Fruit fly (Drosophila melanogaster) whole organism, embryonic: ENCODE measurements around the gene CG1572.

Experiments used
- ATbp ChIP-seq: fragments of 200-800 bp; sonication (Bioruptor generic); optimal IDR thresholded peaks from 2 replicates; lab custom pipeline; 2017; ENCODE audit warnings: missing biosample characterization, mild to moderate bottlenecking, missing genetic modification characterization, missing genetic modification reagents
- Atf-2 ChIP-seq: fragments of 200-800 bp; sonication (Bioruptor generic); optimal IDR thresholded peaks from 2 replicates; lab custom pipeline; 2016; ENCODE audit warnings: missing biosample characterization, missing genetic modification characterization
- Atf6 ChIP-seq: fragments of 200-800 bp; sonication (Bioruptor generic); IDR thresholded peaks from 2 replicates; pipeline ENCODE4 v1.3.6; 2022; ENCODE audit warnings: missing biosample characterization, missing genetic modification characterization
- CG1024 ChIP-seq: fragments of 200-800 bp; sonication (Bioruptor generic); IDR thresholded peaks from 2 replicates; pipeline ENCODE4 v1.3.6; 2022; ENCODE audit warnings: missing biosample characterization, missing genetic modification characterization
- CG12299 ChIP-seq: fragments of 200-800 bp; sonication (Bioruptor generic); optimal IDR thresholded peaks from 2 replicates; lab custom pipeline; 2018; ENCODE audit warnings: missing biosample characterization, mild to moderate bottlenecking, missing genetic modification characterization
- CG13894 ChIP-seq: fragments of 200-800 bp; sonication (Bioruptor generic); optimal IDR thresholded peaks from 3 replicates; lab custom pipeline; 2018; ENCODE audit warnings: missing biosample characterization, mild to moderate bottlenecking, missing genetic modification characterization, moderate library complexity
- CG16815 ChIP-seq: fragments of 200-800 bp; sonication (Bioruptor generic); optimal IDR thresholded peaks from 3 replicates; lab custom pipeline; 2017; ENCODE audit warnings: missing biosample characterization, mild to moderate bottlenecking, missing genetic modification characterization
- CG2712 ChIP-seq: fragments of 200-800 bp; optimal IDR thresholded peaks from 3 replicates; lab custom pipeline; 2019; ENCODE audit warnings: missing biosample characterization, mild to moderate bottlenecking, missing genetic modification characterization, moderate library complexity
- CG2875 ChIP-seq: fragments of 200-800 bp; sonication (Bioruptor generic); optimal IDR thresholded peaks from 2 replicates; lab custom pipeline; 2017; ENCODE audit warnings: missing biosample characterization, mild to moderate bottlenecking, missing genetic modification characterization, missing genetic modification reagents
- CG2889 ChIP-seq: fragments of 200-800 bp; sonication (Bioruptor generic); IDR thresholded peaks from 3 replicates; pipeline ENCODE4 v1.3.6; 2022; ENCODE audit warnings: missing biosample characterization, missing genetic modification characterization
- CG30020 ChIP-seq: fragments of 200-800 bp; optimal IDR thresholded peaks from 2 replicates; lab custom pipeline; 2019; ENCODE audit warnings: missing biosample characterization, mild to moderate bottlenecking, missing genetic modification characterization, moderate library complexity
- CG3407 ChIP-seq: fragments of 200-800 bp; sonication (Bioruptor generic); optimal IDR thresholded peaks from 2 replicates; lab custom pipeline; 2018; ENCODE audit warnings: missing biosample characterization, mild to moderate bottlenecking, missing genetic modification characterization
- CG3995 ChIP-seq: fragments of 200-800 bp; sonication (Bioruptor generic); optimal IDR thresholded peaks from 3 replicates; lab custom pipeline; 2016; ENCODE audit warnings: missing biosample characterization, missing genetic modification characterization
- CG5180 ChIP-seq: fragments of 200-800 bp; sonication (Bioruptor generic); optimal IDR thresholded peaks from 3 replicates; lab custom pipeline; 2017; ENCODE audit warnings: missing biosample characterization, missing genetic modification characterization, mild to moderate bottlenecking, moderate library complexity, missing genetic modification reagents
- CG6689 ChIP-seq: fragments of 200-800 bp; sonication (Bioruptor generic); IDR thresholded peaks from 2 replicates; pipeline ENCODE4 v1.3.6; 2022; ENCODE audit warnings: missing biosample characterization, missing genetic modification characterization
- Dad ChIP-seq: fragments of 200-800 bp; sonication (Bioruptor generic); optimal IDR thresholded peaks from 3 replicates; lab custom pipeline; 2016; ENCODE audit warnings: missing biosample characterization, missing genetic modification characterization
- Dll ChIP-seq: fragments of 200-800 bp; sonication (Bioruptor generic); IDR thresholded peaks from 4 replicates; pipeline ENCODE4 v1.3.6; 2022; ENCODE audit warnings: missing biosample characterization, missing genetic modification characterization; ENCODE audit not compliant: partially characterized antibody
- Doc3 ChIP-seq: fragments of 200-800 bp; sonication (Bioruptor generic); IDR thresholded peaks from 3 replicates; pipeline ENCODE4 v1.3.6; 2022; ENCODE audit warnings: missing biosample characterization, missing genetic modification characterization; ENCODE audit not compliant: partially characterized antibody
- Fer3 ChIP-seq: fragments of 200-800 bp; sonication (Bioruptor generic); optimal IDR thresholded peaks from 2 replicates; lab custom pipeline; 2018; ENCODE audit warnings: missing biosample characterization, mild to moderate bottlenecking, missing genetic modification characterization, moderate library complexity
- Gug ChIP-seq: fragments of 200-800 bp; sonication (Bioruptor generic); IDR thresholded peaks from 4 replicates; pipeline ENCODE4 v1.3.6; 2022; ENCODE audit warnings: missing biosample characterization, missing genetic modification characterization
- H2.0 ChIP-seq: fragments of 200-800 bp; sonication (Bioruptor generic); IDR thresholded peaks from 2 replicates; pipeline ENCODE4 v1.3.6; 2022; ENCODE audit warnings: missing biosample characterization, missing genetic modification characterization
- HmgZ ChIP-seq: fragments of 200-800 bp; sonication (Bioruptor generic); optimal IDR thresholded peaks from 2 replicates; lab custom pipeline; 2018; ENCODE audit warnings: missing biosample characterization, mild to moderate bottlenecking, missing genetic modification characterization
- Hr51 ChIP-seq, 2 experiments: fragments of 200-800 bp; sonication (Bioruptor generic); optimal IDR thresholded peaks; 2 replicates in 1 of 2; 3 replicates in 1 of 2; lab custom pipeline; 2016 to 2018; ENCODE audit warnings: missing biosample characterization in 2 of 2, missing genetic modification characterization in 2 of 2, mild to moderate bottlenecking in 1 of 2, moderate library complexity in 1 of 2
- NK7.1 ChIP-seq: fragments of 200-800 bp; sonication (Bioruptor generic); optimal IDR thresholded peaks from 3 replicates; lab custom pipeline; 2016; ENCODE audit warnings: missing biosample characterization, missing genetic modification characterization
- Ravus ChIP-seq: fragments of 200-800 bp; sonication (Bioruptor generic); IDR thresholded peaks from 2 replicates; pipeline ENCODE4 v1.3.6; 2022; ENCODE audit warnings: missing biosample characterization, missing genetic modification characterization
- Spps ChIP-seq: fragments of 200-800 bp; sonication (Bioruptor generic); optimal IDR thresholded peaks from 2 replicates; lab custom pipeline; 2018; ENCODE audit warnings: missing biosample characterization, mild to moderate bottlenecking, missing genetic modification characterization
- Stat92E ChIP-seq, 3 experiments: fragments of >200 bp in 2 of 3; fragments of 200-800 bp in 1 of 3; sonication (Bioruptor generic) in 1 of 3; optimal IDR thresholded peaks; 2 replicates each; lab custom pipeline; 2017 to 2019; ENCODE audit warnings: missing biosample characterization in 3 of 3, missing genetic modification characterization in 3 of 3, mild to moderate bottlenecking in 1 of 3, moderate library complexity in 1 of 3
- Usf ChIP-seq: fragments of 200-800 bp; sonication (Bioruptor generic); optimal IDR thresholded peaks from 2 replicates; lab custom pipeline; 2017; ENCODE audit warnings: missing genotype, missing biosample characterization, missing genetic modification characterization
- abd-A ChIP-seq: fragments of 200-800 bp; sonication (Bioruptor generic); optimal IDR thresholded peaks from 3 replicates; lab custom pipeline; 2019; ENCODE audit warnings: missing biosample characterization, mild to moderate bottlenecking, missing genetic modification characterization, moderate library complexity
- amos ChIP-seq: fragments of 200-800 bp; sonication (Bioruptor generic); IDR thresholded peaks from 2 replicates; pipeline ENCODE4 v1.3.6; 2022; ENCODE audit warnings: missing biosample characterization, missing genetic modification characterization; ENCODE audit not compliant: partially characterized antibody
- az2 ChIP-seq: fragments of 200-800 bp; sonication (Bioruptor generic); optimal IDR thresholded peaks from 3 replicates; lab custom pipeline; 2016; ENCODE audit warnings: missing biosample characterization, missing genetic modification characterization
- chif ChIP-seq, 2 experiments: fragments of 200-800 bp; sonication (Bioruptor generic); optimal IDR thresholded peaks; 3 replicates each; lab custom pipeline; 2016; ENCODE audit warnings: missing biosample characterization in 2 of 2, missing genetic modification characterization in 2 of 2
- ci ChIP-seq: fragments of 200-800 bp; sonication (Bioruptor generic); IDR thresholded peaks from 3 replicates; pipeline ENCODE4 v1.3.6; 2022; ENCODE audit warnings: missing biosample characterization, missing genetic modification characterization
- corto ChIP-seq: fragments of 200-800 bp; sonication (Bioruptor generic); optimal IDR thresholded peaks from 2 replicates; lab custom pipeline; 2016; ENCODE audit warnings: missing biosample characterization, mild to moderate bottlenecking, missing genetic modification characterization, moderate library complexity
- dimm ChIP-seq: fragments of 200-800 bp; sonication (Bioruptor generic); IDR thresholded peaks from 2 replicates; pipeline ENCODE4 v1.3.6; 2022; ENCODE audit warnings: missing biosample characterization, missing genetic modification characterization
- ems ChIP-seq: fragments of 200-800 bp; sonication (Bioruptor generic); optimal IDR thresholded peaks from 3 replicates; lab custom pipeline; 2016; ENCODE audit warnings: missing biosample characterization, missing genetic modification characterization
- esg ChIP-seq: fragments of 200-800 bp; sonication (Bioruptor generic); conservative IDR thresholded peaks from 2 replicates; pipeline ENCODE4 v1.3.6; 2022; ENCODE audit warnings: missing biosample characterization, missing genetic modification characterization
- ewg ChIP-seq: fragments of 200-800 bp; sonication (Bioruptor generic); optimal IDR thresholded peaks from 3 replicates; lab custom pipeline; 2017; ENCODE audit warnings: mild to moderate bottlenecking, missing biosample characterization, missing genetic modification reagents, missing genetic modification characterization
- gem ChIP-seq: fragments of 200-800 bp; sonication (Bioruptor generic); optimal IDR thresholded peaks from 2 replicates; lab custom pipeline; 2019; ENCODE audit warnings: missing biosample characterization, mild to moderate bottlenecking, missing genetic modification characterization, moderate library complexity
- gro ChIP-seq: fragments of 200-800 bp; sonication (Bioruptor generic); optimal IDR thresholded peaks from 2 replicates; lab custom pipeline; 2016; ENCODE audit warnings: missing biosample characterization, missing genetic modification characterization
- gt ChIP-seq: fragments of 200-800 bp; sonication (Bioruptor generic); IDR thresholded peaks from 2 replicates; pipeline ENCODE4 v1.3.6; 2022; ENCODE audit warnings: missing biosample characterization, missing genetic modification characterization
- luna ChIP-seq: fragments of 200-800 bp; sonication (Bioruptor generic); optimal IDR thresholded peaks from 2 replicates; lab custom pipeline; 2016; ENCODE audit warnings: missing biosample characterization, missing genetic modification characterization
- org-1 ChIP-seq: fragments of 200-800 bp; sonication (Bioruptor generic); optimal IDR thresholded peaks from 2 replicates; lab custom pipeline; 2017; ENCODE audit warnings: missing biosample characterization, missing genetic modification characterization
- p53 ChIP-seq: fragments of 200-800 bp; sonication (Bioruptor generic); optimal IDR thresholded peaks from 2 replicates; lab custom pipeline; 2016; ENCODE audit warnings: missing biosample characterization, missing genetic modification characterization
- ro ChIP-seq: fragments of 200-800 bp; sonication (Bioruptor generic); IDR thresholded peaks from 2 replicates; pipeline ENCODE4 v1.3.6; 2022; ENCODE audit warnings: missing biosample characterization, missing genetic modification characterization
- salm ChIP-seq: fragments of 200-800 bp; sonication (Bioruptor generic); optimal IDR thresholded peaks from 2 replicates; lab custom pipeline; 2018; ENCODE audit warnings: missing biosample characterization, mild to moderate bottlenecking, missing genetic modification characterization
- sna ChIP-seq: fragments of 200-800 bp; sonication (Bioruptor generic); IDR thresholded peaks from 2 replicates; pipeline ENCODE4 v1.3.6; 2022; ENCODE audit warnings: missing biosample characterization, missing genetic modification characterization; ENCODE audit not compliant: partially characterized antibody
- trem ChIP-seq: fragments of 200-800 bp; optimal IDR thresholded peaks from 3 replicates; lab custom pipeline; 2019; ENCODE audit warnings: missing biosample characterization, mild to moderate bottlenecking, missing genetic modification characterization, moderate library complexity
- trh ChIP-seq: fragments of 200-800 bp; sonication (Bioruptor generic); optimal IDR thresholded peaks from 2 replicates; lab custom pipeline; 2016; ENCODE audit warnings: missing biosample characterization, missing genetic modification characterization
- ttk ChIP-seq: fragments of 200-800 bp; sonication (Bioruptor generic); IDR thresholded peaks from 2 replicates; pipeline ENCODE4 v2.1.2; 2022; ENCODE audit warnings: missing biosample characterization, missing genetic modification characterization
- usp ChIP-seq: fragments of >200 bp; optimal IDR thresholded peaks from 2 replicates; lab custom pipeline; 2017; ENCODE audit warnings: missing biosample characterization, missing genetic modification characterization

The CG1572 gene

DNA sequence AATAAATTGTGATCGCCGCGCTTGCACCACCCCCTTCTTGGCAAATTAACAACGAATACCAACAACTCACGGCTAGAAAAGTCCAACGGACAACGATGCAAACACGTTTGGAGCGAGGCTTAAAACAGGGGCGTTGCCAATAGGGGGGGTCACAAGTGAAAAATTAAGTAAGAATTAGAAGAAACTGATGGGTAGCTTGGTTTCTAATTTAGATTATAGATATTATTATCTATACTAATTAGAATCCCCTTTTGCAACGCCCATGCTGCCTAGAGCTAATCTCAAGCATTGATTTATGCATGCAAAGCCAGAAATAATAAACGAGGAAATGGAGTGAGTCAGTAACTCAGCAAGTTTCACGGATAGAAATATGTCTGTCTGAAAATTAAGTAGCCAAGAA is 40.0 kb downstream of the CG1572 start (continued):
- TF ChIP-seq Fer3 (tag; lab: Kevin White, UChicago) (peak; percentile 79), Dll (GFP tag; lab: Robert Waterston, UW) (no peak), usp (no peak), abd-A (no peak), gt (GFP tag; lab: Robert Waterston, UW) (no peak), trh (no peak), CG5180 (GFP tag; lab: Kevin White, UChicago) (peak; percentile 20), CG30020 (tag; lab: Kevin White, UChicago) (no peak), Gug (GFP tag; lab: Robert Waterston, UW) (peak; percentile 74; the same call in 3 of the 4 replicates), Dad (GFP tag; lab: Kevin White, UChicago) (peak; percentile 55), CG12299 (peak; percentile 32), CG3995 (no peak), Atf-2 (no peak), CG3407 (GFP tag; lab: Kevin White, UChicago) (no peak), Hr51 (GFP tag; optimal IDR thresholded peaks at IDR 0.05; lab: Kevin White, UChicago) (peak; percentile 6 to 76), NK7.1 (GFP tag; lab: Kevin White, UChicago) (no peak), trem (no peak), CG13894 (tag; lab: Kevin White, UChicago) (peak; percentile 32), ci (GFP tag; lab: Robert Waterston, UW) (peak; percentile 88), ttk (GFP tag; lab: Robert Waterston, UW) (peak; percentile 79), Atf6 (GFP tag; lab: Robert Waterston, UW) (peak; percentile 86), org-1 (peak; percentile 53), Spps (no peak), ems (GFP tag; lab: Kevin White, UChicago) (peak; percentile 58), amos (no peak), gem (tag; lab: Kevin White, UChicago) (peak; percentile 82), corto (GFP tag; lab: Kevin White, UChicago) (no peak), CG1024 (GFP tag; lab: Robert Waterston, UW) (peak; percentile 65), H2.0 (peak; percentile 78), CG2712 (tag; lab: Kevin White, UChicago) (peak; percentile 67), CG6689 (GFP tag; lab: Robert Waterston, UW) (peak; percentile 75), Usf (GFP tag; lab: Kevin White, UChicago) (peak; percentile 28), CG2889 (GFP tag; lab: Robert Waterston, UW) (peak; percentile 83; the same call in 2 of the 3 replicates), chif (GFP tag; optimal IDR thresholded peaks at IDR 0.05; lab: Kevin White, UChicago) (peak in 1 of 2 experiments; percentile 37), ro (GFP tag; lab: Robert Waterston, UW) (peak; percentile 23; the same call in 1 of the 2 replicates), sna (GFP tag; lab: Robert Waterston, UW) (no peak), CG16815 (GFP tag; lab: Kevin White, UChicago) (peak; percentile 10), Ravus (peak; percentile 40; the same call in 1 of the 2 replicates), ATbp (peak; percentile 64), dimm (peak; percentile 58; the same call in 1 of the 2 replicates), az2 (GFP tag; lab: Kevin White, UChicago) (peak; percentile 66), CG2875 (GFP tag; lab: Kevin White, UChicago) (peak; percentile 51), HmgZ (tag; lab: Kevin White, UChicago) (peak; percentile 44), Stat92E (GFP tag; optimal IDR thresholded peaks at IDR 0.05; lab: Kevin White, UChicago) (no peak), salm (tag; lab: Kevin White, UChicago) (peak; percentile 54), ewg (GFP tag; lab: Kevin White, UChicago) (peak; percentile 52), esg (peak; percentile 79), gro (GFP tag; lab: Kevin White, UChicago) (peak; percentile 59), Doc3 (no peak), luna (GFP tag; lab: Kevin White, UChicago) (no peak), p53 (no peak)
